Fruit fly (Drosophila melanogaster) S2 (cell line): ENCODE data around the gene Pli.

Source experiments
- CG8478 ChIP-seq: fragments of >200 bp; optimal IDR thresholded peaks from 2 replicates; lab custom pipeline; 2018
- CTCF ChIP-seq, 2 experiments: fragments of >200 bp; optimal IDR thresholded peaks; 2 replicates each; lab custom pipeline; 2018

DNA sequence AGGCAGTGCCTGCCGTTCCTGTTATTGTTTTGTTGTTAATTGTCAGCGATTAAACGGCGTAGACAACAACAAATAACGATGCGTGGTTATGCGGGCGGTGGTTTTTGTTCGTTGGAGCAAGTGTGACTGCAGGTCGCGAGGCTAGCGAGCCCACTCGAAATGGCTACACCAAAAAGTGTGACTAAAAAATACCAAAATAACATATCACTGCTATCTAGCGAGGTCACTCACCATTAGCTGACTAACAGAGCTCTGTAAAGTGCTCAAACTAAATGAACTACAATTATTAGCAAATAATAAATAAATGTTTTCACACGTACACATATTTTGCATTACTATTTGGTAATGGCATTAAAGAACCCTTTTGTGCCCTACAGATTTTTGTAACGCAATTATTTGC lies at the start of gene Pli:
- peak; percentile 59 to 63 for TF ChIP-seq CTCF (optimal IDR thresholded peaks at IDR 0.05; lab: Kevin White, UChicago)
- no peak for TF ChIP-seq CG8478 (lab: Kevin White, UChicago)
